Fruit fly (Drosophila melanogaster) whole organism, embryonic: ENCODE results near the gene Shc.
A peak's percentile ranks its signal among the peaks of the same experiment; 100 is the strongest.

Source experiments
- ATbp ChIP-seq: fragments of 200-800 bp; sonication (Bioruptor generic); optimal IDR thresholded peaks from 2 replicates; lab custom pipeline; 2017; ENCODE audit warnings: missing biosample characterization, mild to moderate bottlenecking, missing genetic modification characterization, missing genetic modification reagents
- Bteb2 ChIP-seq: fragments of 200-800 bp; sonication (Bioruptor generic); optimal IDR thresholded peaks from 2 replicates; lab custom pipeline; 2016; ENCODE audit warnings: missing biosample characterization, missing genetic modification characterization
- CG10267 ChIP-seq: fragments of 200-800 bp; sonication (Bioruptor generic); optimal IDR thresholded peaks from 2 replicates; lab custom pipeline; 2018; ENCODE audit warnings: missing biosample characterization, mild to moderate bottlenecking, missing genetic modification characterization, moderate library complexity
- CG11560 ChIP-seq: fragments of 200-800 bp; sonication (Bioruptor generic); IDR thresholded peaks from 3 replicates; pipeline ENCODE4 v1.3.6; 2022; ENCODE audit warnings: missing biosample characterization, missing genetic modification characterization
- CG12299 ChIP-seq: fragments of 200-800 bp; sonication (Bioruptor generic); optimal IDR thresholded peaks from 2 replicates; lab custom pipeline; 2018; ENCODE audit warnings: missing biosample characterization, mild to moderate bottlenecking, missing genetic modification characterization
- CG1233 ChIP-seq: fragments of 200-800 bp; sonication (Bioruptor generic); optimal IDR thresholded peaks from 4 replicates; lab custom pipeline; 2018; ENCODE audit warnings: missing biosample characterization, mild to moderate bottlenecking, missing genetic modification characterization
- CG13624 ChIP-seq: fragments of 200-800 bp; sonication (Bioruptor generic); optimal IDR thresholded peaks from 2 replicates; lab custom pipeline; 2016; ENCODE audit warnings: missing biosample characterization, missing genetic modification characterization
- CG14014 ChIP-seq: fragments of 200-800 bp; sonication (Bioruptor generic); IDR thresholded peaks from 2 replicates; pipeline ENCODE4 v1.3.6; 2022; ENCODE audit warnings: missing biosample characterization, missing genetic modification characterization
- CG1792 ChIP-seq: fragments of 200-800 bp; sonication (Bioruptor generic); optimal IDR thresholded peaks from 2 replicates; lab custom pipeline; 2016; ENCODE audit warnings: missing biosample characterization, missing genetic modification characterization
- CG2120 ChIP-seq: fragments of 200-800 bp; sonication (Bioruptor generic); optimal IDR thresholded peaks from 3 replicates; lab custom pipeline; 2016; ENCODE audit warnings: missing biosample characterization, missing genetic modification characterization
- CG33557 ChIP-seq: fragments of 200-800 bp; sonication (Bioruptor generic); optimal IDR thresholded peaks from 2 replicates; lab custom pipeline; 2019; ENCODE audit warnings: missing biosample characterization, mild to moderate bottlenecking, missing genetic modification characterization, moderate library complexity
- CG3995 ChIP-seq: fragments of 200-800 bp; sonication (Bioruptor generic); optimal IDR thresholded peaks from 3 replicates; lab custom pipeline; 2016; ENCODE audit warnings: missing biosample characterization, missing genetic modification characterization
- CG4328 ChIP-seq: fragments of 200-800 bp; sonication (Bioruptor generic); optimal IDR thresholded peaks from 3 replicates; lab custom pipeline; 2017; ENCODE audit warnings: missing biosample characterization, missing genetic modification reagents, missing genetic modification characterization
- CG4404 ChIP-seq: fragments of 200-800 bp; sonication (Bioruptor generic); IDR thresholded peaks from 2 replicates; pipeline ENCODE4 v1.3.6; 2022; ENCODE audit warnings: missing biosample characterization, missing genetic modification characterization
- CG6175 ChIP-seq: fragments of 200-800 bp; sonication (Bioruptor generic); IDR thresholded peaks from 3 replicates; pipeline ENCODE4 v1.3.6; 2022; ENCODE audit warnings: missing biosample characterization, missing genetic modification characterization
- CG6272 ChIP-seq: fragments of 200-800 bp; sonication (Bioruptor generic); IDR thresholded peaks from 2 replicates; pipeline ENCODE4 v1.3.6; 2022; ENCODE audit warnings: missing biosample characterization, missing genetic modification characterization
- CG7963 ChIP-seq: fragments of 200-800 bp; sonication (Bioruptor generic); IDR thresholded peaks from 3 replicates; pipeline ENCODE4 v1.3.6; 2022; ENCODE audit warnings: missing biosample characterization, missing genetic modification characterization; ENCODE audit not compliant: partially characterized antibody
- CG8281 ChIP-seq: fragments of 200-800 bp; sonication (Bioruptor generic); optimal IDR thresholded peaks from 2 replicates; lab custom pipeline; 2018; ENCODE audit warnings: missing biosample characterization, mild to moderate bottlenecking, missing genetic modification characterization, moderate library complexity
- CG8924 ChIP-seq: fragments of 200-800 bp; optimal IDR thresholded peaks from 3 replicates; lab custom pipeline; 2019; ENCODE audit warnings: missing biosample characterization, mild to moderate bottlenecking, missing genetic modification characterization, moderate library complexity
- CG9797 ChIP-seq: fragments of 200-800 bp; sonication (Bioruptor generic); optimal IDR thresholded peaks from 3 replicates; lab custom pipeline; 2018; ENCODE audit warnings: missing biosample characterization, mild to moderate bottlenecking, missing genetic modification characterization
- CrebB ChIP-seq: fragments of 200-800 bp; sonication (Bioruptor generic); optimal IDR thresholded peaks from 3 replicates; lab custom pipeline; 2018; ENCODE audit warnings: missing biosample characterization, mild to moderate bottlenecking, missing genetic modification characterization
- Gsc ChIP-seq: fragments of 200-800 bp; sonication (Bioruptor generic); IDR thresholded peaks from 2 replicates; pipeline ENCODE4 v1.3.6; 2022; ENCODE audit warnings: missing biosample characterization, missing genetic modification characterization
- Gug ChIP-seq: fragments of 200-800 bp; sonication (Bioruptor generic); IDR thresholded peaks from 4 replicates; pipeline ENCODE4 v1.3.6; 2022; ENCODE audit warnings: missing biosample characterization, missing genetic modification characterization
- HmgZ ChIP-seq: fragments of 200-800 bp; sonication (Bioruptor generic); optimal IDR thresholded peaks from 2 replicates; lab custom pipeline; 2018; ENCODE audit warnings: missing biosample characterization, mild to moderate bottlenecking, missing genetic modification characterization
- Lpt ChIP-seq: fragments of >200 bp; optimal IDR thresholded peaks from 2 replicates; lab custom pipeline; 2018; ENCODE audit warnings: missing biosample characterization, missing genetic modification characterization
- Max ChIP-seq: fragments of 200-800 bp; sonication (Bioruptor generic); optimal IDR thresholded peaks from 2 replicates; lab custom pipeline; 2016; ENCODE audit warnings: missing biosample characterization, mild to moderate bottlenecking, missing genetic modification characterization
- Med ChIP-seq: fragments of 200-800 bp; sonication (Bioruptor generic); peaks from one replicate; lab custom pipeline; 2016; ENCODE audit warnings: missing biosample characterization, missing genetic modification characterization, mild to moderate bottlenecking, inconsistent platforms, moderate library complexity
- NFAT ChIP-seq: fragments of 200-800 bp; sonication (Bioruptor generic); IDR thresholded peaks from 2 replicates; pipeline ENCODE4 v1.3.6; 2022; ENCODE audit warnings: missing biosample characterization, missing genetic modification characterization
- PHDP ChIP-seq: fragments of 200-800 bp; sonication (Bioruptor generic); optimal IDR thresholded peaks from 3 replicates; lab custom pipeline; 2018; ENCODE audit warnings: missing biosample characterization, mild to moderate bottlenecking, missing genetic modification characterization, moderate library complexity
- Spps ChIP-seq: fragments of 200-800 bp; sonication (Bioruptor generic); optimal IDR thresholded peaks from 2 replicates; lab custom pipeline; 2018; ENCODE audit warnings: missing biosample characterization, mild to moderate bottlenecking, missing genetic modification characterization
- ara ChIP-seq: fragments of 200-800 bp; sonication (Bioruptor generic); IDR thresholded peaks from 2 replicates; pipeline ENCODE4 v1.3.6; 2022; ENCODE audit warnings: missing biosample characterization, missing genetic modification characterization
- bab2 ChIP-seq: fragments of 200-800 bp; sonication (Bioruptor generic); optimal IDR thresholded peaks from 2 replicates; lab custom pipeline; 2016; ENCODE audit warnings: missing biosample characterization, missing genetic modification characterization
- dysf ChIP-seq: fragments of 200-800 bp; sonication (Bioruptor generic); IDR thresholded peaks from 3 replicates; pipeline ENCODE4 v1.3.6; 2022; ENCODE audit warnings: missing biosample characterization, missing genetic modification characterization
- en ChIP-seq: fragments of 200-800 bp; sonication (Bioruptor generic); optimal IDR thresholded peaks from 2 replicates; lab custom pipeline; 2016; ENCODE audit warnings: missing biosample characterization, missing genetic modification characterization
- h ChIP-seq: fragments of >200 bp; optimal IDR thresholded peaks from 2 replicates; lab custom pipeline; 2017
- insv ChIP-seq, 2 experiments: fragments of 200-800 bp; sonication (Bioruptor generic); optimal IDR thresholded peaks; 3 replicates each; lab custom pipeline; 2016 to 2018; ENCODE audit warnings: missing biosample characterization in 2 of 2, missing genetic modification characterization in 2 of 2
- lab ChIP-seq: fragments of 200-800 bp; sonication (Bioruptor generic); optimal IDR thresholded peaks from 3 replicates; lab custom pipeline; 2017; ENCODE audit warnings: missing biosample characterization, missing genetic modification characterization, mild to moderate bottlenecking, moderate library complexity, missing genetic modification reagents
- lov ChIP-seq, 2 experiments: fragments of 200-800 bp in 1 of 2; fragments of >200 bp in 1 of 2; sonication (Bioruptor generic) in 1 of 2; IDR thresholded peaks in 1 of 2; optimal IDR thresholded peaks in 1 of 2; 2 replicates in 1 of 2; 3 replicates in 1 of 2; pipeline versions ENCODE4 v1.3.6 to Lab custom; 2017 to 2022; ENCODE audit warnings: missing biosample characterization in 1 of 2, missing genetic modification characterization in 1 of 2
- mirr ChIP-seq: fragments of 200-800 bp; sonication (Bioruptor generic); optimal IDR thresholded peaks from 3 replicates; lab custom pipeline; 2018; ENCODE audit warnings: missing biosample characterization, mild to moderate bottlenecking, missing genetic modification characterization
- nerfin-1 ChIP-seq: fragments of 200-800 bp; sonication (Bioruptor generic); optimal IDR thresholded peaks from 3 replicates; lab custom pipeline; 2019; ENCODE audit warnings: missing biosample characterization, mild to moderate bottlenecking, missing genetic modification characterization, moderate library complexity
- nerfin-2 ChIP-seq: fragments of 200-800 bp; sonication (Bioruptor generic); IDR thresholded peaks from 2 replicates; pipeline ENCODE4 v1.3.6; 2022; ENCODE audit warnings: missing biosample characterization, missing genetic modification characterization; ENCODE audit not compliant: partially characterized antibody
- org-1 ChIP-seq: fragments of 200-800 bp; sonication (Bioruptor generic); optimal IDR thresholded peaks from 2 replicates; lab custom pipeline; 2017; ENCODE audit warnings: missing biosample characterization, missing genetic modification characterization
- pita ChIP-seq: fragments of 200-800 bp; sonication (Bioruptor generic); optimal IDR thresholded peaks from 2 replicates; lab custom pipeline; 2017; ENCODE audit warnings: missing biosample characterization, mild to moderate bottlenecking, missing genetic modification characterization
- sim ChIP-seq: fragments of 200-800 bp; sonication (Bioruptor generic); IDR thresholded peaks from 2 replicates; pipeline ENCODE4 v1.3.6; 2022; ENCODE audit warnings: missing biosample characterization, missing genetic modification characterization
- tio ChIP-seq: fragments of 200-800 bp; sonication (Bioruptor generic); optimal IDR thresholded peaks from 2 replicates; lab custom pipeline; 2017; ENCODE audit warnings: missing biosample characterization, missing genetic modification characterization, inconsistent platforms
- tll ChIP-seq, 2 experiments: fragments of 200-800 bp in 1 of 2; fragments of >200 bp in 1 of 2; sonication (Bioruptor generic) in 1 of 2; optimal IDR thresholded peaks; 2 replicates each; lab custom pipeline; 2017 to 2019; ENCODE audit warnings: missing biosample characterization in 2 of 2, missing genetic modification characterization in 2 of 2, mild to moderate bottlenecking in 1 of 2, moderate library complexity in 1 of 2
- toy ChIP-seq: fragments of 200-800 bp; sonication (Bioruptor generic); IDR thresholded peaks from 2 replicates; pipeline ENCODE4 v1.3.6; 2022; ENCODE audit warnings: missing biosample characterization, missing genetic modification characterization
- vvl ChIP-seq: fragments of 200-800 bp; sonication (Bioruptor generic); IDR thresholded peaks from 2 replicates; pipeline ENCODE4 v1.3.6; 2022; ENCODE audit warnings: missing biosample characterization, missing genetic modification characterization
- wor ChIP-seq: fragments of 200-800 bp; sonication (Bioruptor generic); IDR thresholded peaks from 2 replicates; pipeline ENCODE4 v1.3.6; 2022; ENCODE audit warnings: missing biosample characterization, missing genetic modification characterization
- z ChIP-seq: fragments of 200-800 bp; sonication (Bioruptor generic); IDR thresholded peaks from 3 replicates; pipeline ENCODE4 v1.3.6; 2022; ENCODE audit warnings: missing biosample characterization, missing genetic modification characterization

The Shc gene

dm6 chr3L:9441907-9442479, 15.2 kb downstream of the Shc start, which contains the start of the genes Bet3 and Nf-YA (continued):
- TF ChIP-seq CG11560 (tag; lab: Robert Waterston, UW) (no peak), CG3995 (GFP tag; lab: Kevin White, UChicago) (peak; percentile 96), tll (GFP tag; optimal IDR thresholded peaks at IDR 0.05; lab: Kevin White, UChicago) (no peak), sim (GFP tag; lab: Robert Waterston, UW) (no peak), PHDP (tag; lab: Kevin White, UChicago) (no peak), CG14014 (peak; percentile 49; the same call in 1 of the 2 replicates), ATbp (GFP tag; lab: Kevin White, UChicago) (no peak), nerfin-2 (GFP tag; lab: Robert Waterston, UW) (peak; percentile 72), z (no peak), bab2 (GFP tag; lab: Kevin White, UChicago) (no peak), vvl (GFP tag; lab: Robert Waterston, UW) (peak; percentile 68; the same call in 1 of the 2 replicates), en (GFP tag; lab: Kevin White, UChicago) (no peak), org-1 (GFP tag; lab: Kevin White, UChicago) (no peak), CG12299 (tag; lab: Kevin White, UChicago) (no peak), nerfin-1 (tag; lab: Kevin White, UChicago) (peak; percentile 35), insv (GFP tag; optimal IDR thresholded peaks at IDR 0.05; lab: Kevin White, UChicago) (no peak), dysf (peak; percentile 31; the same call in 1 of the 3 replicates), CG2120 (peak; percentile 63), lov (optimal IDR thresholded peaks at IDR 0.05; lab: Kevin White, UChicago) (no peak), lov (GFP tag; IDR thresholded peaks at IDR 0.05; lab: Robert Waterston, UW) (0 out of 3 replicates have a peak, but pooled peaks have one; percentile 24), CG13624 (GFP tag; lab: Kevin White, UChicago) (peak; percentile 71), Lpt (GFP tag; lab: Kevin White, UChicago) (no peak), mirr (GFP tag; lab: Kevin White, UChicago) (no peak), CG33557 (GFP tag; lab: Kevin White, UChicago) (no peak), CG8281 (tag; lab: Kevin White, UChicago) (no peak), CG1792 (peak; percentile 27), CG10267 (tag; lab: Kevin White, UChicago) (peak; percentile 56), tio (no peak), toy (GFP tag; lab: Robert Waterston, UW) (no peak), lab (GFP tag; lab: Kevin White, UChicago) (peak; percentile 32), ara (GFP tag; lab: Robert Waterston, UW) (peak; percentile 55; the same call in 1 of the 2 replicates), Gug (GFP tag; lab: Robert Waterston, UW) (peak; percentile 81), h (lab: Kevin White, UChicago) (no peak), CG6272 (GFP tag; lab: Robert Waterston, UW) (peak; percentile 59; the same call in 1 of the 2 replicates), Bteb2 (GFP tag; lab: Kevin White, UChicago) (no peak), pita (GFP tag; lab: Kevin White, UChicago) (peak; percentile 37), NFAT (peak; percentile 88), HmgZ (tag; lab: Kevin White, UChicago) (peak; percentile 58), Gsc (GFP tag; lab: Robert Waterston, UW) (no peak), CrebB (tag; lab: Kevin White, UChicago) (no peak), CG7963 (GFP tag; lab: Robert Waterston, UW) (peak; percentile 72; the same call in 2 of the 3 replicates), Max (GFP tag; lab: Kevin White, UChicago) (no peak), CG6175 (GFP tag; lab: Robert Waterston, UW) (no peak), Med (GFP tag; lab: Kevin White, UChicago) (peak; percentile 94), CG8924 (tag; lab: Kevin White, UChicago) (peak; percentile 5), wor (GFP tag; lab: Robert Waterston, UW) (no peak), Spps (tag; lab: Kevin White, UChicago) (no peak), CG1233 (GFP tag; lab: Kevin White, UChicago) (peak; percentile 27), CG9797 (GFP tag; lab: Kevin White, UChicago) (peak; percentile 53), CG4328 (GFP tag; lab: Kevin White, UChicago) (no peak), CG4404 (no peak)
